Worm (Caenorhabditis elegans) whole organism, late embryonic: Measurements from ENCODE around the gene eat-20.

Source experiments
- ahr-1 ChIP-seq: sonication (generic microtip); optimal IDR thresholded peaks from 2 replicates; lab custom pipeline; 2016; ENCODE audit warnings: missing genetic modification characterization, missing compliant biosample characterization
- fkh-10 ChIP-seq: fragments of 150-350 bp; optimal IDR thresholded peaks from 2 replicates; lab custom pipeline; 2014; ENCODE audit warnings: missing biosample characterization, missing genetic modification reagents, missing genetic modification characterization
- nfya-1 ChIP-seq: sonication (generic microtip); optimal IDR thresholded peaks from 2 replicates; lab custom pipeline; 2017; ENCODE audit warnings: missing genetic modification characterization, mild to moderate bottlenecking, missing compliant biosample characterization, antibody characterized with exemption, moderate library complexity

DNA sequence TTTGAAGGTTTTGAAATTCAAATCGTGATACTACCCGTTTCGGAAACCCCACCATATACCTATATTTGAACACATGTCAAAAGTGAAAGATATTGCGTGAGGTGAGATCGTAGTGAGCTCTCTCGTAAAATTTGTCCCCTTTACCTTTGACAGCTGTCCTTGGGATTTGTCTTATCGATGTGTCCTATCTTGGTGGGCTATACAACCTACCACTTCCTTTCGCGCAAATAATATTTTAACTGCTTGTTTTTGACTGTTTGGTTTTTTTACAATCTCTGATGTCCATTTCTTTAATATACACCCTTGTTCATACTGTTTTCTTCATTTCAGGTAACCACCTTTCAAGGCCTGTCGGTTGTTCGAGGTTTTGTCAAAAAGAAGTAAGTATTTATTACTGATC, at the start of gene eat-20:
- no peak for TF ChIP-seq nfya-1
- no peak for TF ChIP-seq fkh-10
- TF ChIP-seq ahr-1 (tag; lab: Kevin White, UChicago) = no peak
